Worm (Caenorhabditis elegans): ENCODE results near the gene mnm-2.

- no peak for TF ChIP-seq F13H6.1 (tag; optimal IDR thresholded peaks at IDR 0.05)
- no peak for TF ChIP-seq lin-13 (GFP tag; optimal IDR thresholded peaks at IDR 0.05)
- TF ChIP-seq nhr-11 (tag; optimal IDR thresholded peaks at IDR 0.05): no peak
- no peak for TF ChIP-seq unc-39 (tag; optimal IDR thresholded peaks at IDR 0.05)
- TF ChIP-seq nhr-237 (tag; optimal IDR thresholded peaks at IDR 0.05): no peak
- TF ChIP-seq lin-39 (tag; optimal IDR thresholded peaks at IDR 0.05): no peak
- no peak for TF ChIP-seq elt-3 (tag; optimal IDR thresholded peaks at IDR 0.05)
Measured at ce11 chrX:7433269-7433668, 8.6 kb upstream of the mnm-2 start, which contains the start of gene clc-5.

Data from whole organism, L2 larva.